Worm (Caenorhabditis elegans): ENCODE data around the gene F58E1.13.

ce11 chrII:1688813-1689212, 6.9 kb downstream of the F58E1.13 start, which contains the start of the genes fbxb-18 and fbxb-19:
- TF ChIP-seq lsy-2 (tag; optimal IDR thresholded peaks at IDR 0.05) (no peak), unc-62 (GFP tag; optimal IDR thresholded peaks at IDR 0.05 in 1 of 2) (no peak), unc-62 (tag; optimal IDR thresholded peaks at IDR 0.05) (no peak), snpc-4 (tag; optimal IDR thresholded peaks at IDR 0.05) (no peak)

All from whole organism, L4 larva.